Worm (Caenorhabditis elegans) whole organism, mixed stage, embryonic: Measurements from ENCODE around the gene Y39A1A.17.

Experiments
- M03D4.4 ChIP-seq: sonication (generic microtip); optimal IDR thresholded peaks from 2 replicates; lab custom pipeline; 2017; ENCODE audit warnings: mild to moderate bottlenecking, missing genetic modification characterization, missing compliant biosample characterization
- bed-3 ChIP-seq: fragments of 200-800 bp; sonication (Bioruptor generic); optimal IDR thresholded peaks from 3 replicates; lab custom pipeline; 2018; ENCODE audit warnings: mild to moderate bottlenecking, missing genetic modification characterization, moderate library complexity, missing compliant biosample characterization
- blmp-1 ChIP-seq: fragments of 150-350 bp; optimal IDR thresholded peaks from 2 replicates; lab custom pipeline; 2014; ENCODE audit warnings: missing biosample characterization, missing genetic modification characterization
- ceh-39 ChIP-seq: fragments of 150-350 bp; optimal IDR thresholded peaks from 2 replicates; lab custom pipeline; 2014; ENCODE audit warnings: missing biosample characterization, missing genetic modification characterization
- ceh-43 ChIP-seq: fragments of 200-800 bp; sonication (Bioruptor generic); optimal IDR thresholded peaks from 2 replicates; lab custom pipeline; 2018; ENCODE audit warnings: mild to moderate bottlenecking, missing genetic modification characterization, moderate library complexity, missing compliant biosample characterization
- ceh-83 ChIP-seq: fragments of 200-800 bp; sonication (Bioruptor generic); optimal IDR thresholded peaks from 2 replicates; lab custom pipeline; 2018; ENCODE audit warnings: mild to moderate bottlenecking, missing genetic modification characterization, missing compliant biosample characterization
- ces-1 ChIP-seq: fragments of 150-350 bp; optimal IDR thresholded peaks from 2 replicates; lab custom pipeline; 2014; ENCODE audit warnings: missing biosample characterization, missing genetic modification reagents, missing genetic modification characterization
- cnd-1 ChIP-seq: fragments of 200-800 bp; sonication (Bioruptor generic); optimal IDR thresholded peaks from 2 replicates; lab custom pipeline; 2018; ENCODE audit warnings: mild to moderate bottlenecking, missing genetic modification characterization, missing compliant biosample characterization
- drap-1 ChIP-seq: fragments of 200-800 bp; sonication (Bioruptor generic); optimal IDR thresholded peaks from 3 replicates; lab custom pipeline; 2018; ENCODE audit warnings: mild to moderate bottlenecking, missing genetic modification characterization, missing compliant biosample characterization
- elt-1 ChIP-seq: sonication (generic microtip); optimal IDR thresholded peaks from 2 replicates; lab custom pipeline; 2017; ENCODE audit warnings: missing genetic modification characterization, mild to moderate bottlenecking, missing compliant biosample characterization, antibody characterized with exemption, moderate library complexity, borderline replicate concordance; ENCODE audit not compliant: insufficient read depth
- elt-3 ChIP-seq: fragments of 150-350 bp; optimal IDR thresholded peaks from 2 replicates; lab custom pipeline; 2014; ENCODE audit warnings: missing biosample characterization, missing genetic modification characterization
- flh-1 ChIP-seq: fragments of 200-800 bp; sonication (Bioruptor generic); optimal IDR thresholded peaks from 2 replicates; lab custom pipeline; 2018; ENCODE audit warnings: mild to moderate bottlenecking, missing genetic modification characterization, moderate library complexity, missing compliant biosample characterization
- ham-2 ChIP-seq: fragments of 200-800 bp; sonication (Bioruptor generic); optimal IDR thresholded peaks from 2 replicates; lab custom pipeline; 2018; ENCODE audit warnings: mild to moderate bottlenecking, missing genetic modification characterization, missing compliant biosample characterization
- hlh-1 ChIP-seq: fragments of 150-350 bp; optimal IDR thresholded peaks from 2 replicates; lab custom pipeline; 2014; ENCODE audit warnings: missing biosample characterization, missing genetic modification reagents, missing genetic modification characterization
- lin-13 ChIP-seq: fragments of 150-350 bp; optimal IDR thresholded peaks from 2 replicates; lab custom pipeline; 2014; ENCODE audit warnings: missing biosample characterization, missing genetic modification characterization
- lin-32 ChIP-seq: fragments of 200-800 bp; sonication (Bioruptor generic); optimal IDR thresholded peaks from 2 replicates; lab custom pipeline; 2018; ENCODE audit warnings: mild to moderate bottlenecking, missing genetic modification characterization, missing compliant biosample characterization
- lsy-2 ChIP-seq: fragments of 150-350 bp; optimal IDR thresholded peaks from 2 replicates; lab custom pipeline; 2014; ENCODE audit warnings: missing biosample characterization, missing genetic modification characterization
- mab-5 ChIP-seq: fragments of 150-350 bp; optimal IDR thresholded peaks from 2 replicates; lab custom pipeline; 2014; ENCODE audit warnings: missing biosample characterization, missing genetic modification characterization
- mep-1 ChIP-seq: fragments of 150-350 bp; optimal IDR thresholded peaks from 2 replicates; lab custom pipeline; 2017; ENCODE audit warnings: missing biosample characterization, missing genetic modification reagents, missing genetic modification characterization, inconsistent platforms
- mls-2 ChIP-seq: sonication (generic microtip); optimal IDR thresholded peaks from 2 replicates; lab custom pipeline; 2016; ENCODE audit warnings: mild to moderate bottlenecking, missing genetic modification characterization, moderate library complexity, missing compliant biosample characterization
- nhr-12 ChIP-seq: fragments of 150-350 bp; optimal IDR thresholded peaks from 2 replicates; lab custom pipeline; 2014; ENCODE audit warnings: missing biosample characterization, missing genetic modification characterization
- nhr-2 ChIP-seq: fragments of 150-350 bp; optimal IDR thresholded peaks from 2 replicates; lab custom pipeline; 2014; ENCODE audit warnings: missing biosample characterization, missing genetic modification characterization
- nhr-237 ChIP-seq: fragments of 150-350 bp; optimal IDR thresholded peaks from 2 replicates; lab custom pipeline; 2014; ENCODE audit warnings: missing biosample characterization, missing genetic modification characterization
- nhr-28 ChIP-seq: fragments of 150-350 bp; optimal IDR thresholded peaks from 2 replicates; lab custom pipeline; 2014; ENCODE audit warnings: missing biosample characterization, missing genetic modification characterization
- nhr-76 ChIP-seq: sonication (generic microtip); optimal IDR thresholded peaks from 2 replicates; lab custom pipeline; 2017; ENCODE audit warnings: missing biosample characterization, missing genetic modification characterization
- pha-4 ChIP-seq: fragments of 150-350 bp; optimal IDR thresholded peaks from 2 replicates; lab custom pipeline; 2018; ENCODE audit warnings: missing biosample characterization, missing genetic modification reagents, missing genetic modification characterization
- sem-2 ChIP-seq: fragments of 200-800 bp; sonication (Bioruptor generic); optimal IDR thresholded peaks from 2 replicates; lab custom pipeline; 2018; ENCODE audit warnings: mild to moderate bottlenecking, missing genetic modification characterization, missing compliant biosample characterization
- snpc-4 ChIP-seq: fragments of 150-350 bp; optimal IDR thresholded peaks from 2 replicates; lab custom pipeline; 2014; ENCODE audit warnings: missing biosample characterization, missing genetic modification characterization
- sptf-1 ChIP-seq: sonication (generic microtip); optimal IDR thresholded peaks from 2 replicates; lab custom pipeline; 2017; ENCODE audit warnings: mild to moderate bottlenecking, missing genetic modification characterization, moderate library complexity, missing compliant biosample characterization
- tbx-8 ChIP-seq: fragments of 200-800 bp; sonication (Bioruptor generic); optimal IDR thresholded peaks from 2 replicates; lab custom pipeline; 2018; ENCODE audit warnings: mild to moderate bottlenecking, missing genetic modification characterization, moderate library complexity, missing compliant biosample characterization
- unc-120 ChIP-seq: sonication (generic microtip); optimal IDR thresholded peaks from 2 replicates; lab custom pipeline; 2017; ENCODE audit warnings: missing genetic modification characterization, missing compliant biosample characterization; ENCODE audit not compliant: poor library complexity, severe bottlenecking
- unc-39 ChIP-seq: fragments of 150-350 bp; optimal IDR thresholded peaks from 2 replicates; lab custom pipeline; 2014; ENCODE audit warnings: missing biosample characterization, missing genetic modification characterization
- unc-62 ChIP-seq: fragments of 150-350 bp; optimal IDR thresholded peaks from 2 replicates; lab custom pipeline; 2014; ENCODE audit warnings: missing biosample characterization, missing genetic modification reagents, missing genetic modification characterization
- zip-8 ChIP-seq: fragments of 150-350 bp; optimal IDR thresholded peaks from 2 replicates; lab custom pipeline; 2014; ENCODE audit warnings: missing biosample characterization, missing genetic modification characterization
- ztf-11 ChIP-seq: fragments of 150-350 bp; optimal IDR thresholded peaks from 2 replicates; lab custom pipeline; 2014; ENCODE audit warnings: missing biosample characterization, missing genetic modification characterization

Gene Y39A1A.17

DNA sequence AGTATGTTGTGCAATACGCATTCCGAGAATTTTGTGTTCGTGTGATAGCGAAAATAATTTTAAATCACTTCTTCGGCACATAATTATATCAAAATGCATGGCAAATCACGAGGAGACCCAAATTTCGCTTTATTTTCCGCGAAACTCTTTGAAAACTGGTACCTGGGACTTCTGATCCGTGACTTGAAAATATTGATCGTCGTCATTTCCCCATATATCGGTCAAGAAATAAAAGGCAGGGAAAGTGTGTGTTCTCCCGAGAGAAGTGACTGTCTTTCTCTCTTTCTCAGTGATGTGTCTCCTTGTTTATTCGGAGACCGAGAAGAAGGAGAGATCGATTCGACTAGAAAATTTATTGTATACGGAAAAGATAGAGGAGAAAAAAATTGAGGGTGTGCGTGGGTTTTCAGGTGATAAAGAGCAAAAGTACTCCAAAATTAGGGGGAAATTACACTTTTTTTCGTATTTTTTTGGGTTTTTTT is 20.3 kb upstream of the Y39A1A.17 start, which contains the start of gene W09D10.5:
W09D10.5 (minus strand) TSS at position 345 of the 482 bp plus-strand sequence.
- TF ChIP-seq blmp-1 (tag; lab: Kevin White, UChicago), result no peak
- no peak for TF ChIP-seq unc-120 (tag; lab: Kevin White, UChicago)
- TF ChIP-seq nhr-76 (tag; lab: Kevin White, UChicago), result no peak
- TF ChIP-seq ces-1 (GFP tag; lab: Kevin White, UChicago), result no peak
- TF ChIP-seq ztf-11 (tag; lab: Kevin White, UChicago), result no peak
- TF ChIP-seq nhr-12 (tag; lab: Kevin White, UChicago), result no peak
- no peak for TF ChIP-seq ceh-39
- TF ChIP-seq elt-1 (tag; lab: Kevin White, UChicago), result no peak
- TF ChIP-seq flh-1 (GFP tag; lab: Kevin White, UChicago), result no peak
- no peak for TF ChIP-seq pha-4 (tag; lab: Kevin White, UChicago)
- TF ChIP-seq ceh-83 (GFP tag; lab: Kevin White, UChicago), result no peak
- no peak for TF ChIP-seq snpc-4 (tag; lab: Kevin White, UChicago)
- TF ChIP-seq nhr-28 (tag; lab: Kevin White, UChicago), result no peak
- no peak for TF ChIP-seq M03D4.4 (tag; lab: Kevin White, UChicago)
- TF ChIP-seq drap-1 (GFP tag; lab: Kevin White, UChicago), result no peak
- TF ChIP-seq zip-8 (tag; lab: Kevin White, UChicago), result no peak
- TF ChIP-seq lin-32 (GFP tag; lab: Kevin White, UChicago), result no peak
- no peak for TF ChIP-seq ceh-43 (GFP tag; lab: Kevin White, UChicago)
- TF ChIP-seq sptf-1 (tag; lab: Kevin White, UChicago), result no peak

- TF ChIP-seq elt-1 (tag; lab: Kevin White, UChicago) (no peak), mls-2 (tag; lab: Kevin White, UChicago) (no peak), zip-8 (tag; lab: Kevin White, UChicago) (peak; percentile 93), tbx-8 (no peak)
Measured at ce11 chrIII:10709676-10710075, 18.8 kb upstream of the Y39A1A.17 start.

- no peak for TF ChIP-seq nhr-2 (tag; lab: Kevin White, UChicago)
- TF ChIP-seq tbx-8, result no peak
- no peak for TF ChIP-seq ztf-11 (tag; lab: Kevin White, UChicago)
- TF ChIP-seq ceh-39, result no peak
- no peak for TF ChIP-seq blmp-1 (tag; lab: Kevin White, UChicago)
- no peak for TF ChIP-seq nhr-76 (tag; lab: Kevin White, UChicago)
- no peak for TF ChIP-seq mab-5
- TF ChIP-seq unc-39 (tag; lab: Kevin White, UChicago), result no peak
- no peak for TF ChIP-seq nhr-237 (tag; lab: Kevin White, UChicago)
- TF ChIP-seq bed-3, result no peak
- no peak for TF ChIP-seq mep-1 (tag; lab: Kevin White, UChicago)
- TF ChIP-seq zip-8 (tag; lab: Kevin White, UChicago), result no peak
- TF ChIP-seq flh-1 (GFP tag; lab: Kevin White, UChicago), result no peak
- no peak for TF ChIP-seq ham-2 (GFP tag; lab: Kevin White, UChicago)
- TF ChIP-seq, all 35 proteins: peak for 0
Measured at ce11 chrIII:10708484-10708883, 17.6 kb upstream of the Y39A1A.17 start.

DNA sequence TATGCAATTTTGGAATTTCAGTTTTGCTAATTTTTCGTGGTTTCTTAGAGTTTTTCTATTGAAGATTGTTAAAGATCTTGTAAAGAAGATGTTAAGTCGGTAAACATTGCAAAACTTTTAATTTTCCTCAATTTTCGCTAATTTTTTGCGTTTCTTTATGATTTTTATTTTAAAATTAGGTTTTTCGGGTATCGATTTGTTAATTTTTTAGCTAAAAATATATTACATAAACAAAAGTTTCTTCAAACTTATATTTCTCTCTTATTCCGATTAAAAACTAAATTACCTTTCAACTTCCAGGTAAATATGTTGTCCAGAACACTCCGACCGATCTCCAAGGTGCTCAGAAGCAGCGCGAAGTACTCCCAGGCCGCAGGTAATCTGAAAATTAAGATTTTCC is 16.5 kb upstream of the Y39A1A.17 start, which contains the start of gene mrpl-12:
mrpl-12 (plus strand) TSS at position 301 of the 400 bp plus-strand sequence.
- TF ChIP-seq mep-1 (tag; lab: Kevin White, UChicago), result no peak
- no peak for TF ChIP-seq ceh-43 (GFP tag; lab: Kevin White, UChicago)
- TF ChIP-seq unc-120 (tag; lab: Kevin White, UChicago), result no peak
- TF ChIP-seq flh-1 (GFP tag; lab: Kevin White, UChicago), result no peak
- no peak for TF ChIP-seq tbx-8
- no peak for TF ChIP-seq elt-3 (tag; lab: Kevin White, UChicago)

- peak; percentile 1 for TF ChIP-seq ceh-43 (GFP tag; lab: Kevin White, UChicago)
- peak; percentile 64 for TF ChIP-seq mls-2 (tag; lab: Kevin White, UChicago)
- peak; percentile 29 for TF ChIP-seq cnd-1 (tag; lab: Kevin White, UChicago)
- TF ChIP-seq M03D4.4 (tag; lab: Kevin White, UChicago), result peak; percentile 64
- peak; percentile 67 for TF ChIP-seq pha-4 (tag; lab: Kevin White, UChicago)
- TF ChIP-seq elt-3 (tag; lab: Kevin White, UChicago), result no peak
- no peak for TF ChIP-seq snpc-4 (tag; lab: Kevin White, UChicago)
- peak; percentile 34 for TF ChIP-seq unc-120 (tag; lab: Kevin White, UChicago)
- TF ChIP-seq lin-32 (GFP tag; lab: Kevin White, UChicago), result peak; percentile 12
- peak; percentile 55 for TF ChIP-seq nhr-237 (tag; lab: Kevin White, UChicago)
- no peak for TF ChIP-seq zip-8 (tag; lab: Kevin White, UChicago)
- TF ChIP-seq sem-2 (GFP tag; lab: Kevin White, UChicago), result no peak
- no peak for TF ChIP-seq unc-62 (GFP tag; lab: Kevin White, UChicago)
- TF ChIP-seq drap-1 (GFP tag; lab: Kevin White, UChicago), result peak; percentile 9
- TF ChIP-seq ham-2 (GFP tag; lab: Kevin White, UChicago), result no peak
- TF ChIP-seq ces-1 (GFP tag; lab: Kevin White, UChicago), result peak; percentile 89
- peak; percentile 8 for TF ChIP-seq ztf-11 (tag; lab: Kevin White, UChicago)
- TF ChIP-seq bed-3, result peak; percentile 7
- TF ChIP-seq sptf-1 (tag; lab: Kevin White, UChicago), result peak; percentile 83
- TF ChIP-seq lin-13 (tag; lab: Kevin White, UChicago), result peak; percentile 86
- peak; percentile 80 for TF ChIP-seq lsy-2
- peak; percentile 6 for TF ChIP-seq unc-39 (tag; lab: Kevin White, UChicago)
- peak; percentile 36 for TF ChIP-seq ceh-39
- no peak for TF ChIP-seq elt-1 (tag; lab: Kevin White, UChicago)
- TF ChIP-seq tbx-8, result peak; percentile 30
- TF ChIP-seq mep-1 (tag; lab: Kevin White, UChicago), result peak; percentile 44
- peak; percentile 31 for TF ChIP-seq hlh-1
- TF ChIP-seq flh-1 (GFP tag; lab: Kevin White, UChicago), result no peak
Measured at ce11 chrIII:10706972-10707438, 16.1 kb upstream of the Y39A1A.17 start, which contains the start of the genes Y39A1A.21 and Y39A1A.22. Gene Y39A1A.21, minus strand, starts transcription at chrIII:10707022. Gene Y39A1A.22, minus strand, starts transcription at chrIII:10707028.
